Worm (Caenorhabditis elegans) whole organism, midembryonic: ENCODE measurements around the gene gstk-2.

Experiments used
- T22C8.4 ChIP-seq: fragments of 200-800 bp; sonication (Bioruptor generic); IDR thresholded peaks from 2 replicates; pipeline ENCODE4 v1.3.6; 2022; ENCODE audit warnings: missing genetic modification characterization, missing compliant biosample characterization
- cog-1 ChIP-seq: sonication (generic microtip); optimal IDR thresholded peaks from 2 replicates; lab custom pipeline; 2016; ENCODE audit warnings: missing genetic modification characterization, missing compliant biosample characterization
- flt-1 ChIP-seq: fragments of 200-800 bp; sonication (Bioruptor generic); IDR thresholded peaks from 2 replicates; pipeline ENCODE4 v1.3.6; 2022; ENCODE audit warnings: missing genetic modification characterization, missing compliant biosample characterization
- klf-2 ChIP-seq: fragments of 200-800 bp; sonication (Bioruptor generic); conservative IDR thresholded peaks from 2 replicates; pipeline ENCODE4 v1.3.6; 2022; ENCODE audit warnings: missing genetic modification reagents, missing genetic modification characterization, missing compliant biosample characterization
- med-1 ChIP-seq: sonication (generic microtip); optimal IDR thresholded peaks from 2 replicates; lab custom pipeline; 2017; ENCODE audit warnings: missing genetic modification characterization, mild to moderate bottlenecking, missing compliant biosample characterization, antibody characterized with exemption, missing genetic modification reagents; ENCODE audit not compliant: insufficient read depth
- ref-1 ChIP-seq: fragments of 200-800 bp; sonication (Bioruptor generic); conservative IDR thresholded peaks from 2 replicates; pipeline ENCODE4 v1.3.6; 2022; ENCODE audit warnings: missing genetic modification reagents, missing genetic modification characterization, missing compliant biosample characterization
- tab-1 ChIP-seq: fragments of 200-800 bp; sonication (Bioruptor generic); IDR thresholded peaks from 2 replicates; pipeline ENCODE4 v1.3.6; 2022; ENCODE audit warnings: missing genetic modification characterization, missing compliant biosample characterization
- ztf-23 ChIP-seq: fragments of 200-800 bp; sonication (Bioruptor generic); IDR thresholded peaks from 2 replicates; pipeline ENCODE4 v1.3.6; 2022; ENCODE audit warnings: missing genetic modification reagents, missing genetic modification characterization, missing compliant biosample characterization
- ztf-29 ChIP-seq: fragments of 200-800 bp; sonication (Bioruptor generic); IDR thresholded peaks from 2 replicates; pipeline ENCODE4 v1.3.6; 2022; ENCODE audit warnings: missing genetic modification reagents, missing genetic modification characterization, missing compliant biosample characterization

gstk-2 gene

DNA sequence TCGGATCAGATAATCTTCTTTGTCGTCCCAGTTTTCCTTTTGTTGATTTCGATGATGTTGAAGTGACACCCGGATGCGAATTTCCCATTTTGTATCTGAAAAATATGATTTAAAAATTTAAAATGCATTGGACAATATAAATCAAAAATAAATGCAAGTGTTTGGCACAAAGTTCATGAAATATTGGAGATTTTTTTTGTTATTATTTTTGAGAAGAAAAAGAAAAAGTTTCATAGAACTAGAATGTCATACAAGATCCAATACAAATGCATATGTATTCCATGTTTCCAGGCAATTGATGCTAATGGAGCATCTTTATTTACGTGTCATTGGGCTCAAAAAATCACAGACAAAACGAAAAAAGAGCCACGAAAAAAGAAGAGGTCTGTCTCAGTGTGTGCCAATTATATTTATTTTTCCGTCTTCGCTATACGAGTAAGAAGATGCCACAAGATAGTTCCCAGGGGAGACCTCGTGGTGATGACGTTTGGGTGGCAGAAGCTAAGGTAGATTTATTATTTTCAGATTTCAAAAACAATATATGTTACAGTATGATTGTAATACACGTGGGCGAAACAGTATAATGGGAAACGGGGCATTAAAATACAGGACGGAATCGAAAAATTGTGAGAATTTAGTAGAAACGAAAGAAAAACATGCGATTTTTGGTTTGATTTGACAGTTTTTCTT, 22.5 kb downstream of the gstk-2 start, which contains the start of the genes glb-23 and R13A1.1:
Gene glb-23 (minus strand): TSS at position 101 of the 690 bp plus-strand sequence.
Gene R13A1.1 (plus strand): TSS at position 640 of the 690 bp plus-strand sequence.
- TF ChIP-seq flt-1 (GFP tag; lab: Robert Waterston, UW) (no peak), ztf-23 (GFP tag; lab: Robert Waterston, UW) (no peak), ztf-29 (GFP tag; lab: Robert Waterston, UW) (no peak), cog-1 (tag; lab: Kevin White, UChicago) (no peak), med-1 (no peak), ref-1 (no peak), klf-2 (no peak), T22C8.4 (GFP tag; lab: Robert Waterston, UW) (no peak), tab-1 (GFP tag; lab: Robert Waterston, UW) (no peak)

DNA sequence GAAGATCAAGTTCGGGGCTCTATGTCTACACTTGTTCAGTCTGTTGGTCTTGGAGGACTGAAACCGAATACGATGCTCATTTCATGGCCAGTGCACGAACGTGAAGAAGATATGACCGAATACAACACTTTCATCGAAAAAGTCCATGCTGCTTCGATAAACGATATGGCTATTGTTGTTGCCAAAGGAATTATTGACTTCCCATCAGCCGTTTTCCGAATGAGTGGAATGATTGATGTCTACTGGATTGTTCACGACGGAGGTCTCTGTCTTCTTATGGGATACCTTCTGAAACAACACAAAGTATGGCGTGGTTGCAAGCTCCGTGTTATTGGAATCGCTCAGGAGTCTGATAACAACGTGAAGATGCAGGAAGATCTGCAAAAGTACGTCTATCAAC, 25.9 kb downstream of the gstk-2 start:
- TF ChIP-seq ztf-23 (GFP tag; lab: Robert Waterston, UW), result no peak
- no peak for TF ChIP-seq flt-1 (GFP tag; lab: Robert Waterston, UW)
- TF ChIP-seq ztf-29 (GFP tag; lab: Robert Waterston, UW), result no peak
- no peak for TF ChIP-seq klf-2
- TF ChIP-seq tab-1 (GFP tag; lab: Robert Waterston, UW), result no peak
- no peak for TF ChIP-seq cog-1 (tag; lab: Kevin White, UChicago)
- no peak for TF ChIP-seq T22C8.4 (GFP tag; lab: Robert Waterston, UW)

ce11 chrIV:7212769-7213168, 29.3 kb downstream of the gstk-2 start:
- TF ChIP-seq T22C8.4 (GFP tag; lab: Robert Waterston, UW) (no peak), med-1 (no peak), klf-2 (no peak), ztf-29 (GFP tag; lab: Robert Waterston, UW) (no peak), ztf-23 (GFP tag; lab: Robert Waterston, UW) (no peak), flt-1 (GFP tag; lab: Robert Waterston, UW) (no peak), tab-1 (GFP tag; lab: Robert Waterston, UW) (no peak)

ce11 chrIV:7211313-7211712, 30.8 kb downstream of the gstk-2 start:
- TF ChIP-seq cog-1 (tag; lab: Kevin White, UChicago) (no peak), klf-2 (no peak), med-1 (no peak), ref-1 (no peak), T22C8.4 (GFP tag; lab: Robert Waterston, UW) (no peak), flt-1 (GFP tag; lab: Robert Waterston, UW) (no peak), ztf-29 (GFP tag; lab: Robert Waterston, UW) (no peak)

DNA sequence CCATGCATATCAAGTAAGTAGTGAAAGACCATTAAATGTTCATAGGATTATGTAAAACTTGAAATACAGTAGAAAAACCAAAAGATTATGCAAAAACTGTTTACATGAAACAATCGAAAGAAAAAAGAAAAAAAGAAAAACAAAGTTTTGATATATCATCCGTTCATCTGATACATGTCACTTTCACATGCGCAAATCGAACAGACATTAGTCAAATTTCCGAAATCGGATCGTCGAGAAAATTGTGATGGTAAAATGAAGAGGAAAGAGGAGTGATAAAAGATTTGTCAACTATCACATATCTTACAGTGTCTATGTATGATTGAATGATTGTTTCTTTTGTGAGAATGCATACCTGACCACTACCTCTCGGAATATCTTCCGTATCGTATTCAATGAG, 33.1 kb downstream of the gstk-2 start:
- TF ChIP-seq flt-1 (GFP tag; lab: Robert Waterston, UW) (no peak), ztf-23 (GFP tag; lab: Robert Waterston, UW) (no peak), T22C8.4 (GFP tag; lab: Robert Waterston, UW) (no peak), ref-1 (no peak), med-1 (no peak), tab-1 (GFP tag; lab: Robert Waterston, UW) (no peak), klf-2 (no peak), ztf-29 (GFP tag; lab: Robert Waterston, UW) (no peak), cog-1 (tag; lab: Kevin White, UChicago) (no peak)

DNA sequence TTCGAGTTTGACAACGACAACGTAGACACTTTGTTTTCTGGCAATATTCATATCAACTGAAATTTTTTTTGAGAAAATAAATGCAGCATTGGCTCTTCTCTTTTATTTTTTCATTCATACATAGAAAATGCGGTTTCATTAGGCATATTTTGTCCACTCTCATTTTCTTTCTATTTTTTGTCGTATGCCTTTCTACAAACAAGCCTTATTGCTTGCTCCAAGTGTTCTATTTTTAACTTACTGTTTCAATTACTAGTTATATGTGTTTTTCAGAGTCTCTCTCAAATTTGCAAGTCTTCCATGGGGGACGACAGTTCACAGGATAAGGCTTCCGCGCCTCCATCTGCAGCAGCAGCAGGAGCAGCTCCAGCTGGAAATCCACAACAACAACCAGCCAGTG, 36.1 kb downstream of the gstk-2 start, which contains the start of gene kcc-1:
Gene kcc-1 (plus strand): TSS at position 301 of the 400 bp plus-strand sequence.
- TF ChIP-seq cog-1 (tag; lab: Kevin White, UChicago) (no peak), ztf-23 (GFP tag; lab: Robert Waterston, UW) (no peak), ztf-29 (GFP tag; lab: Robert Waterston, UW) (no peak), T22C8.4 (GFP tag; lab: Robert Waterston, UW) (no peak)

DNA sequence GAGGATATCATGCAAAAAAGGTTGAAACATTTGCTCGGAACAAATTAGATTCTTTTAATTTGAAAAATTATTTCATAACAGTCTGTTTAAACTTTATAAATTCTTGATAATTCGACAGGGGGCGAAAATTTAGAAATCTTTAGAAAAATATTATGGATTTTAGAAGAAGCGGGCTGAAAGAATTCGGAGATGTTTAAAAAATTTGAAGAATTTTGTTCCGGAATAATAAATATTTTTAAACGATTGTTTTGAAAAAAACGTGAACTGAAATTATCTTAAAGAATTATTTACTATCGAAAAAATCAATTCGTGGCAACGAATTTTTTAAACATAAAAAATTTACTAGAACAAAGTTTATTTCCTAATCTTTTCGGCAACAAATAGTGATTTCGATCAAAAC, 38.4 kb downstream of the gstk-2 start, which contains the start of gene R13A1.3:
Gene R13A1.3 (plus strand): TSS at position 301 of the 400 bp plus-strand sequence.
- TF ChIP-seq flt-1 (GFP tag; lab: Robert Waterston, UW), result no peak
- TF ChIP-seq klf-2, result no peak
- TF ChIP-seq ztf-29 (GFP tag; lab: Robert Waterston, UW), result no peak
- no peak for TF ChIP-seq tab-1 (GFP tag; lab: Robert Waterston, UW)
- no peak for TF ChIP-seq cog-1 (tag; lab: Kevin White, UChicago)
- TF ChIP-seq ref-1, result no peak
- TF ChIP-seq ztf-23 (GFP tag; lab: Robert Waterston, UW), result no peak
- TF ChIP-seq T22C8.4 (GFP tag; lab: Robert Waterston, UW), result no peak
- TF ChIP-seq med-1, result no peak

DNA sequence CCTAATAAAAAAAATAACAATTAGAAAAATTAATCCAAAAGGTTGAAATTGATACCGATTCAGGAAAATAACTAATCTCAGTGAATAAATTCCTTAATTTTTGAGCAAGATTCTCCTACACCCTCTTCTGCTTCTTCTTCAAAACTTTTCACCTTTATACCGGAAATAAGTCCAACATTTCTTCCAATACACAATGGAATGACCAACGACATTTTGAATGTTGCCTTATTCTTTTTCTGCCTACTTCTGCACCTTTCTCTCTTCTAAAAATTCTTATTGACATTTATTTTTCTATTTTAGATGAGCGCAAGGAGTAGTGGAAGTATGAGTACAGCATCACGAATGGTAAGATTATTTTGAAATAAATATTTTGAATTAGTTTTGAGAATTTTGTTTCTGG, 45.2 kb downstream of the gstk-2 start, which contains the start of gene unc-8:
Gene unc-8 (plus strand): TSS at position 301 of the 400 bp plus-strand sequence.
- TF ChIP-seq med-1 (no peak), T22C8.4 (GFP tag; lab: Robert Waterston, UW) (no peak), tab-1 (GFP tag; lab: Robert Waterston, UW) (no peak), cog-1 (tag; lab: Kevin White, UChicago) (no peak), ztf-29 (GFP tag; lab: Robert Waterston, UW) (no peak), flt-1 (GFP tag; lab: Robert Waterston, UW) (no peak), ref-1 (no peak)

- TF ChIP-seq med-1 (no peak), cog-1 (tag; lab: Kevin White, UChicago) (no peak), klf-2 (no peak), flt-1 (GFP tag; lab: Robert Waterston, UW) (no peak), T22C8.4 (GFP tag; lab: Robert Waterston, UW) (no peak), ztf-29 (GFP tag; lab: Robert Waterston, UW) (no peak), ztf-23 (GFP tag; lab: Robert Waterston, UW) (no peak), ref-1 (no peak), tab-1 (GFP tag; lab: Robert Waterston, UW) (no peak)
Measured at ce11 chrIV:7195734-7196133, 46.3 kb downstream of the gstk-2 start, which contains the start of gene best-16. Gene best-16 (minus strand): TSS chrIV:7195834.

ce11 chrIV:7191745-7192144, 50.3 kb downstream of the gstk-2 start, which contains the start of gene R13A1.5:
Gene R13A1.5 (minus strand): TSS chrIV:7191845.
- TF ChIP-seq flt-1 (GFP tag; lab: Robert Waterston, UW) (no peak), tab-1 (GFP tag; lab: Robert Waterston, UW) (no peak), cog-1 (tag; lab: Kevin White, UChicago) (no peak), ztf-23 (GFP tag; lab: Robert Waterston, UW) (no peak), T22C8.4 (GFP tag; lab: Robert Waterston, UW) (no peak), ref-1 (no peak), med-1 (no peak), ztf-29 (GFP tag; lab: Robert Waterston, UW) (no peak), klf-2 (no peak)
